Worm (Caenorhabditis elegans) whole organism, L1 larva: ENCODE data around the gene Y41C4A.6.

ENCODE experiments used
- ceh-82 ChIP-seq, 3 experiments: fragments of 150-350 bp in 1 of 3; sonication (generic microtip) in 2 of 3; optimal IDR thresholded peaks; 2 replicates each; lab custom pipeline; 2014 to 2017; ENCODE audit warnings: missing biosample characterization in 3 of 3, missing genetic modification characterization in 3 of 3
- egl-13 ChIP-seq: sonication (generic microtip); optimal IDR thresholded peaks from 2 replicates; lab custom pipeline; 2016; ENCODE audit warnings: missing genotype, missing genetic modification reagents, missing genetic modification characterization, missing compliant biosample characterization
- elt-2 ChIP-seq: sonication (generic microtip); optimal IDR thresholded peaks from 2 replicates; lab custom pipeline; 2016; ENCODE audit warnings: missing genetic modification characterization, mild to moderate bottlenecking, inconsistent platforms, missing compliant biosample characterization, missing genetic modification reagents
- elt-3 ChIP-seq, 6 experiments: fragments of 150-350 bp in 1 of 6; sonication (generic microtip); optimal IDR thresholded peaks; 2 replicates each; lab custom pipeline; 2017 to 2018; ENCODE audit warnings: missing biosample characterization in 6 of 6, missing genetic modification characterization in 6 of 6, inconsistent platforms in 1 of 6
- fkh-8 ChIP-seq: sonication (generic microtip); optimal IDR thresholded peaks from 2 replicates; lab custom pipeline; 2016; ENCODE audit warnings: mild to moderate bottlenecking, missing genetic modification characterization, missing compliant biosample characterization
- grh-1 ChIP-seq: fragments of 200-800 bp; sonication (Bioruptor generic); IDR thresholded peaks from 2 replicates; pipeline ENCODE4 v1.3.6; 2022; ENCODE audit warnings: missing genetic modification reagents, missing genetic modification characterization, missing compliant biosample characterization
- lin-35 ChIP-seq, 2 experiments: fragments of 150-350 bp; optimal IDR thresholded peaks; 2 replicates each; lab custom pipeline; 2014; ENCODE audit warnings: missing biosample characterization in 2 of 2, missing genetic modification characterization in 2 of 2, missing genetic modification reagents in 2 of 2
- nhr-237 ChIP-seq: fragments of 150-350 bp; optimal IDR thresholded peaks from 2 replicates; lab custom pipeline; 2014; ENCODE audit warnings: missing biosample characterization, missing genetic modification characterization
- nhr-90 ChIP-seq: sonication (generic microtip); optimal IDR thresholded peaks from 2 replicates; lab custom pipeline; 2016; ENCODE audit warnings: mild to moderate bottlenecking, missing genetic modification characterization, missing compliant biosample characterization; ENCODE audit not compliant: poor library complexity
- pqm-1 ChIP-seq: sonication (generic microtip); optimal IDR thresholded peaks from 3 replicates; lab custom pipeline; 2017; ENCODE audit warnings: missing biosample characterization, missing genetic modification characterization
- unc-62 ChIP-seq: fragments of 150-350 bp; optimal IDR thresholded peaks from 2 replicates; lab custom pipeline; 2014; ENCODE audit warnings: missing biosample characterization, missing genetic modification reagents, missing genetic modification characterization
- unc-86 ChIP-seq: sonication (generic microtip); optimal IDR thresholded peaks from 2 replicates; lab custom pipeline; 2016; ENCODE audit warnings: missing genetic modification characterization, missing compliant biosample characterization
- unc-98 ChIP-seq: fragments of 200-800 bp; sonication (Bioruptor generic); IDR thresholded peaks from 2 replicates; pipeline ENCODE4 v1.3.6; 2022; ENCODE audit warnings: missing genetic modification characterization, missing compliant biosample characterization

DNA sequence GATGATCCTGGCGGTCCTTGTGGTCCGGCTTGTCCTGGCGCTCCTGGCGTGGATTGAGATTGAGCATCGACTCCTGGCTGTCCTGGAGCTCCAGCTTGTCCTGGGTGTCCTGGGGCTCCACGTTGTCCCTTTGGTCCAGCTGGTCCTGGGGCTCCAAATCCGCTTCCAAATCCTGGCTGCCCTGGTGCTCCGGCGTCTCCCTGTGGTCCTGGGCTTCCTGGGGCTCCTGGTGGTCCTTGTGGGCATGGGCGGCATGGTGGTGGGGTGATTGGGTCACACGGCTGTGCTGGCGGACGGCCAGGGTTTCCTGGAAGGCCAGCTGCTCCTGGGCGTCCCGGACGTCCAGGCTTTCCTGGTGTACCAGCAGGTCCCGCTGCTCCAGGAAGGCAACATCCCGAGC is 9.6 kb downstream of the Y41C4A.6 start:
- no peak for TF ChIP-seq egl-13 (tag; lab: Kevin White, UChicago)
- TF ChIP-seq nhr-237 (tag; lab: Kevin White, UChicago), result no peak
- no peak for TF ChIP-seq lin-35 (GFP tag; optimal IDR thresholded peaks at IDR 0.05; lab: Kevin White, UChicago)
- TF ChIP-seq unc-62 (GFP tag; lab: Kevin White, UChicago), result no peak
- TF ChIP-seq unc-86, result no peak
- TF ChIP-seq pqm-1 (tag; lab: Kevin White, UChicago), result no peak
- no peak for TF ChIP-seq unc-98 (GFP tag; lab: Robert Waterston, UW)
- no peak for TF ChIP-seq nhr-90 (tag; lab: Kevin White, UChicago)
- TF ChIP-seq elt-2, result no peak
- TF ChIP-seq ceh-82 (tag; optimal IDR thresholded peaks at IDR 0.05; lab: Kevin White, UChicago), result no peak
- no peak for TF ChIP-seq grh-1 (GFP tag; lab: Robert Waterston, UW)
- no peak for TF ChIP-seq elt-3 (tag; optimal IDR thresholded peaks at IDR 0.05; lab: Kevin White, UChicago)
- TF ChIP-seq fkh-8 (tag; lab: Kevin White, UChicago), result no peak
